Worm (Caenorhabditis elegans): ENCODE measurements around the gene oac-11.

DNA sequence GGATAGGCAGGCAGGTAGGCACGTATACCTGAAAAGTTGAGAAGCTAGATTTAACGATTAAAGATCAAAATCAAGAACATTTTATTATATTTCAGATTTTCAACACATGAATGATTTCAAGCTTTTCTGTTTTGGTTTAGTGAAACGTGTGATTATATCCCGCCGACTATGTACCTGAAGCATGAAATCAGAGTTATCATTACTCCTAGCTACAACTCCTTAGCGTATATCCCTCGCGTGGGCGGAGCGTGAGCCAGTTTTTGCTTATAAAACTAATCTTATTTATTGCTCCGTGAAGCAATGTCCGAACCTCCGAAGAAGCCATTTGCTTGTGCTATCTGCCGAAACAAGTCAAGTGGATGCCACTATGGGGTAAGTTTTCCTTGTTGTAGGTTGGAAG lies 19.2 kb upstream of the oac-11 start, which contains the start of gene nhr-166:
- TF ChIP-seq egl-27 (tag; optimal IDR thresholded peaks at IDR 0.05) (no peak), Y48G9A.11 (GFP tag; IDR thresholded peaks at IDR 0.05) (no peak), lim-7 (GFP tag; IDR thresholded peaks at IDR 0.05) (no peak), zfp-2 (tag; optimal IDR thresholded peaks at IDR 0.05) (no peak), pha-4 (GFP tag; IDR thresholded peaks at IDR 0.05) (no peak), pha-4 (tag; optimal IDR thresholded peaks at IDR 0.05) (no peak), F44E2.7 (GFP tag; IDR thresholded peaks at IDR 0.05) (no peak), dmd-6 (GFP tag; IDR thresholded peaks at IDR 0.05) (no peak), unc-62 (GFP tag; optimal IDR thresholded peaks at IDR 0.05 in 1 of 2) (no peak), unc-62 (tag; optimal IDR thresholded peaks at IDR 0.05) (no peak)
